Fruit fly (Drosophila melanogaster) whole organism: ENCODE measurements around the gene Dhc93AB.

Source experiments
- Dll ChIP-seq: fragments of >200 bp; optimal IDR thresholded peaks from 2 replicates; lab custom pipeline; 2017
- pan ChIP-seq: fragments of >200 bp; optimal IDR thresholded peaks from 2 replicates; lab custom pipeline; 2017
- psq ChIP-seq: fragments of >200 bp; optimal IDR thresholded peaks from 2 replicates; lab custom pipeline; 2017
- usp ChIP-seq: fragments of >200 bp; optimal IDR thresholded peaks from 2 replicates; lab custom pipeline; 2017; ENCODE audit warnings: missing biosample characterization, missing genetic modification characterization, mixed read lengths

dm6 chr3R:21077577-21077976 is 35.3 kb upstream of the Dhc93AB start:
- TF ChIP-seq psq (lab: Kevin White, UChicago) (no peak), Dll (lab: Kevin White, UChicago) (no peak), pan (lab: Kevin White, UChicago) (no peak), usp (no peak)
